Worm (Caenorhabditis elegans) whole organism, L1 larva: ENCODE data around the gene col-13.

Experiments used
- C34B4.2 ChIP-seq: sonication (generic microtip); optimal IDR thresholded peaks from 2 replicates; lab custom pipeline; 2017; ENCODE audit warnings: mild to moderate bottlenecking, missing genetic modification characterization, missing compliant biosample characterization
- ama-1 ChIP-seq: fragments of 150-350 bp; optimal IDR thresholded peaks from 2 replicates; lab custom pipeline; 2014
- blmp-1 ChIP-seq: fragments of 150-350 bp; optimal IDR thresholded peaks from 2 replicates; lab custom pipeline; 2014; ENCODE audit warnings: missing biosample characterization, missing genetic modification characterization
- ceh-63 ChIP-seq: fragments of 200-800 bp; sonication (Bioruptor generic); optimal IDR thresholded peaks from 2 replicates; lab custom pipeline; 2018; ENCODE audit warnings: mild to moderate bottlenecking, missing genetic modification characterization, missing compliant biosample characterization
- ceh-8 ChIP-seq: fragments of 200-800 bp; sonication (Bioruptor generic); optimal IDR thresholded peaks from 2 replicates; lab custom pipeline; 2018; ENCODE audit warnings: mild to moderate bottlenecking, missing genetic modification characterization, moderate library complexity, missing compliant biosample characterization
- ceh-88 ChIP-seq: fragments of 200-800 bp; sonication (Bioruptor generic); IDR thresholded peaks from 2 replicates; pipeline ENCODE4 v1.3.6; 2022; ENCODE audit warnings: missing genetic modification characterization, missing compliant biosample characterization
- efl-3 ChIP-seq: fragments of 200-800 bp; sonication (Bioruptor generic); optimal IDR thresholded peaks from 2 replicates; lab custom pipeline; 2018; ENCODE audit warnings: mild to moderate bottlenecking, missing genetic modification characterization, missing compliant biosample characterization
- egl-13 ChIP-seq: sonication (generic microtip); optimal IDR thresholded peaks from 2 replicates; lab custom pipeline; 2016; ENCODE audit warnings: missing genotype, missing genetic modification reagents, missing genetic modification characterization, missing compliant biosample characterization
- elt-2 ChIP-seq: sonication (generic microtip); optimal IDR thresholded peaks from 2 replicates; lab custom pipeline; 2016; ENCODE audit warnings: missing genetic modification characterization, mild to moderate bottlenecking, inconsistent platforms, missing compliant biosample characterization, missing genetic modification reagents
- elt-3 ChIP-seq, 6 experiments: fragments of 150-350 bp in 1 of 6; sonication (generic microtip); optimal IDR thresholded peaks; 2 replicates each; lab custom pipeline; 2017 to 2018; ENCODE audit warnings: missing biosample characterization in 6 of 6, missing genetic modification characterization in 6 of 6, inconsistent platforms in 1 of 6
- fkh-10 ChIP-seq: sonication (generic microtip); optimal IDR thresholded peaks from 2 replicates; lab custom pipeline; 2017; ENCODE audit warnings: missing biosample characterization, missing genetic modification reagents, missing genetic modification characterization
- fkh-4 ChIP-seq: sonication (generic microtip); optimal IDR thresholded peaks from 2 replicates; lab custom pipeline; 2016; ENCODE audit warnings: missing compliant biosample characterization, missing genetic modification characterization, borderline replicate concordance
- grh-1 ChIP-seq: fragments of 200-800 bp; sonication (Bioruptor generic); IDR thresholded peaks from 2 replicates; pipeline ENCODE4 v1.3.6; 2022; ENCODE audit warnings: missing genetic modification reagents, missing genetic modification characterization, missing compliant biosample characterization
- irx-1 ChIP-seq: sonication (generic microtip); optimal IDR thresholded peaks from 2 replicates; lab custom pipeline; 2016; ENCODE audit warnings: missing genetic modification characterization, missing compliant biosample characterization
- jun-1 ChIP-seq: fragments of 150-350 bp; optimal IDR thresholded peaks from 2 replicates; lab custom pipeline; 2014; ENCODE audit warnings: missing biosample characterization, missing genetic modification reagents, missing genetic modification characterization
- lin-14 ChIP-seq: fragments of 200-800 bp; sonication (Bioruptor generic); optimal IDR thresholded peaks from 2 replicates; lab custom pipeline; 2018; ENCODE audit warnings: mild to moderate bottlenecking, missing genetic modification characterization, moderate library complexity, missing compliant biosample characterization
- lin-39 ChIP-seq: fragments of 150-350 bp; optimal IDR thresholded peaks from 2 replicates; lab custom pipeline; 2014; ENCODE audit warnings: missing biosample characterization, missing genetic modification reagents, missing genetic modification characterization
- lsy-2 ChIP-seq, 2 experiments: fragments of 150-350 bp; optimal IDR thresholded peaks; 2 replicates each; lab custom pipeline; 2014; ENCODE audit warnings: missing biosample characterization in 2 of 2, missing genetic modification characterization in 2 of 2
- mab-9 ChIP-seq: fragments of 200-800 bp; sonication (Bioruptor generic); IDR thresholded peaks from 2 replicates; pipeline ENCODE4 v1.3.6; 2022; ENCODE audit warnings: missing genetic modification reagents, missing genetic modification characterization, missing compliant biosample characterization
- mef-2 ChIP-seq: fragments of 150-350 bp; optimal IDR thresholded peaks from 2 replicates; lab custom pipeline; 2014; ENCODE audit warnings: missing biosample characterization, missing genetic modification characterization
- mep-1 ChIP-seq: fragments of 150-350 bp; optimal IDR thresholded peaks from 2 replicates; lab custom pipeline; 2014; ENCODE audit warnings: missing biosample characterization, missing genetic modification characterization
- nhr-11 ChIP-seq: fragments of 150-350 bp; optimal IDR thresholded peaks from 2 replicates; lab custom pipeline; 2014; ENCODE audit warnings: missing biosample characterization, missing genetic modification characterization
- nhr-12 ChIP-seq: sonication (generic microtip); optimal IDR thresholded peaks from 2 replicates; lab custom pipeline; 2017; ENCODE audit warnings: missing biosample characterization, missing genetic modification characterization
- nhr-20 ChIP-seq: sonication (generic microtip); optimal IDR thresholded peaks from 2 replicates; lab custom pipeline; 2016; ENCODE audit warnings: mild to moderate bottlenecking, missing genetic modification characterization, missing compliant biosample characterization
- nhr-28 ChIP-seq: fragments of 150-350 bp; optimal IDR thresholded peaks from 2 replicates; lab custom pipeline; 2014; ENCODE audit warnings: missing biosample characterization, missing genetic modification characterization
- nhr-47 ChIP-seq: sonication (generic microtip); optimal IDR thresholded peaks from 2 replicates; lab custom pipeline; 2016; ENCODE audit warnings: mild to moderate bottlenecking, missing genetic modification characterization, moderate library complexity, missing compliant biosample characterization
- nhr-71 ChIP-seq: sonication (generic microtip); optimal IDR thresholded peaks from 2 replicates; lab custom pipeline; 2016; ENCODE audit warnings: mild to moderate bottlenecking, missing genetic modification characterization, moderate library complexity, missing compliant biosample characterization
- nhr-76 ChIP-seq: sonication (generic microtip); optimal IDR thresholded peaks from 2 replicates; lab custom pipeline; 2017; ENCODE audit warnings: missing biosample characterization, missing genetic modification characterization
- nhr-85 ChIP-seq: sonication (generic microtip); peaks from one replicate; lab custom pipeline; 2016; ENCODE audit warnings: missing genetic modification characterization, inconsistent platforms, missing compliant biosample characterization
- nhr-90 ChIP-seq: sonication (generic microtip); optimal IDR thresholded peaks from 2 replicates; lab custom pipeline; 2016; ENCODE audit warnings: mild to moderate bottlenecking, missing genetic modification characterization, missing compliant biosample characterization; ENCODE audit not compliant: poor library complexity
- pax-3 ChIP-seq: fragments of 200-800 bp; sonication (Bioruptor generic); optimal IDR thresholded peaks from 2 replicates; lab custom pipeline; 2018; ENCODE audit warnings: mild to moderate bottlenecking, missing genetic modification characterization, moderate library complexity, missing compliant biosample characterization
- skn-1 ChIP-seq: fragments of 150-350 bp; optimal IDR thresholded peaks from 2 replicates; lab custom pipeline; 2014; ENCODE audit warnings: missing biosample characterization, missing genetic modification characterization
- sup-37 ChIP-seq: fragments of 200-800 bp; sonication (Bioruptor generic); optimal IDR thresholded peaks from 2 replicates; lab custom pipeline; 2018; ENCODE audit warnings: mild to moderate bottlenecking, missing genetic modification characterization, missing compliant biosample characterization
- tbx-2 ChIP-seq: sonication (generic microtip); optimal IDR thresholded peaks from 2 replicates; lab custom pipeline; 2016; ENCODE audit warnings: missing genetic modification characterization, missing compliant biosample characterization
- tlp-1 ChIP-seq: fragments of 150-350 bp; optimal IDR thresholded peaks from 2 replicates; lab custom pipeline; 2014; ENCODE audit warnings: missing biosample characterization, missing genetic modification characterization
- unc-130 ChIP-seq: fragments of 150-350 bp; optimal IDR thresholded peaks from 2 replicates; lab custom pipeline; 2017; ENCODE audit warnings: missing biosample characterization, missing genetic modification characterization, inconsistent platforms
- zip-4 ChIP-seq: fragments of 200-800 bp; sonication (Bioruptor generic); optimal IDR thresholded peaks from 2 replicates; lab custom pipeline; 2018; ENCODE audit warnings: mild to moderate bottlenecking, missing genetic modification characterization, moderate library complexity, missing compliant biosample characterization
- ztf-4 ChIP-seq: fragments of 150-350 bp; optimal IDR thresholded peaks from 2 replicates; lab custom pipeline; 2014; ENCODE audit warnings: missing biosample characterization, missing genetic modification characterization

The col-13 gene

ce11 chrV:10395173-10395766 is 26.4 kb downstream of the col-13 start, which contains the start of the genes col-151 and ugt-1:
Gene col-151 (minus strand): TSS chrV:10395223.
Gene ugt-1 (plus strand): TSS chrV:10395663.
- TF ChIP-seq zip-4 (GFP tag; lab: Kevin White, UChicago) (no peak), skn-1 (tag; lab: Kevin White, UChicago) (no peak), mef-2 (no peak), pax-3 (tag; lab: Kevin White, UChicago) (no peak), nhr-11 (tag; lab: Kevin White, UChicago) (no peak), lin-39 (tag; lab: Kevin White, UChicago) (no peak), nhr-90 (tag; lab: Kevin White, UChicago) (no peak), nhr-71 (tag; lab: Kevin White, UChicago) (no peak), efl-3 (no peak), unc-130 (tag; lab: Kevin White, UChicago) (no peak), fkh-4 (tag; lab: Kevin White, UChicago) (no peak), nhr-12 (tag; lab: Kevin White, UChicago) (no peak), ceh-63 (GFP tag; lab: Kevin White, UChicago) (no peak), nhr-47 (tag; lab: Kevin White, UChicago) (no peak), sup-37 (GFP tag; lab: Kevin White, UChicago) (no peak), nhr-76 (tag; lab: Kevin White, UChicago) (no peak), fkh-10 (GFP tag; lab: Kevin White, UChicago) (no peak), irx-1 (tag; lab: Kevin White, UChicago) (no peak), tlp-1 (tag; lab: Kevin White, UChicago) (no peak)

ce11 chrV:10393708-10394107 is 28.0 kb downstream of the col-13 start:
- no peak for TF ChIP-seq ama-1 (lab: Kevin White, UChicago)
- peak; percentile 36 for TF ChIP-seq ceh-63 (GFP tag; lab: Kevin White, UChicago)

- peak; percentile 61 for TF ChIP-seq nhr-85 (tag; lab: Kevin White, UChicago)
- TF ChIP-seq mef-2, result no peak
- TF ChIP-seq ceh-88 (GFP tag; lab: Robert Waterston, UW), result no peak
- TF ChIP-seq, all 84 proteins: peak for 1
Observed at ce11 chrV:10388318-10388717, 33.4 kb downstream of the col-13 start, which contains the start of gene AC3.5. Gene AC3.5 (plus strand): TSS chrV:10388527.

ce11 chrV:10387412-10387811 is 34.3 kb downstream of the col-13 start:
- TF ChIP-seq blmp-1 (peak; percentile 29), lsy-2 (tag; optimal IDR thresholded peaks at IDR 0.05; lab: Kevin White, UChicago) (peak in 1 of 2 experiments; percentile 5), elt-3 (tag; optimal IDR thresholded peaks at IDR 0.05; lab: Kevin White, UChicago) (peak; percentile 47 to 85 (median 66)), nhr-85 (tag; lab: Kevin White, UChicago) (peak; percentile 86), grh-1 (GFP tag; lab: Robert Waterston, UW) (peak; percentile 32; the same call in 1 of the 2 replicates), lin-14 (GFP tag; lab: Kevin White, UChicago) (peak; percentile 57), nhr-20 (tag; lab: Kevin White, UChicago) (peak; percentile 35), ceh-88 (GFP tag; lab: Robert Waterston, UW) (no peak), nhr-28 (tag; lab: Kevin White, UChicago) (no peak)

ce11 chrV:10383950-10384349 is 37.8 kb downstream of the col-13 start, which contains the start of gene spe-10:
Gene spe-10 (plus strand): TSS chrV:10384250.
- no peak for TF ChIP-seq ceh-8

- TF ChIP-seq jun-1 (no peak), mep-1 (no peak), lin-14 (GFP tag; lab: Kevin White, UChicago) (no peak), irx-1 (tag; lab: Kevin White, UChicago) (no peak), ztf-4 (no peak), nhr-90 (tag; lab: Kevin White, UChicago) (no peak), elt-2 (tag; lab: Kevin White, UChicago) (no peak), C34B4.2 (tag; lab: Kevin White, UChicago) (no peak), mab-9 (GFP tag; lab: Robert Waterston, UW) (no peak), tbx-2 (tag; lab: Kevin White, UChicago) (no peak), unc-130 (tag; lab: Kevin White, UChicago) (no peak), egl-13 (no peak)
- TF ChIP-seq, all 84 proteins: peak for 0
Observed at ce11 chrV:10382142-10382541, 39.6 kb downstream of the col-13 start, which contains the start of gene pqn-2. Gene pqn-2 (plus strand): TSS chrV:10382442.
